Fruit fly (Drosophila melanogaster): Measurements from ENCODE around the gene CG6996.

Gene CG6996

DNA sequence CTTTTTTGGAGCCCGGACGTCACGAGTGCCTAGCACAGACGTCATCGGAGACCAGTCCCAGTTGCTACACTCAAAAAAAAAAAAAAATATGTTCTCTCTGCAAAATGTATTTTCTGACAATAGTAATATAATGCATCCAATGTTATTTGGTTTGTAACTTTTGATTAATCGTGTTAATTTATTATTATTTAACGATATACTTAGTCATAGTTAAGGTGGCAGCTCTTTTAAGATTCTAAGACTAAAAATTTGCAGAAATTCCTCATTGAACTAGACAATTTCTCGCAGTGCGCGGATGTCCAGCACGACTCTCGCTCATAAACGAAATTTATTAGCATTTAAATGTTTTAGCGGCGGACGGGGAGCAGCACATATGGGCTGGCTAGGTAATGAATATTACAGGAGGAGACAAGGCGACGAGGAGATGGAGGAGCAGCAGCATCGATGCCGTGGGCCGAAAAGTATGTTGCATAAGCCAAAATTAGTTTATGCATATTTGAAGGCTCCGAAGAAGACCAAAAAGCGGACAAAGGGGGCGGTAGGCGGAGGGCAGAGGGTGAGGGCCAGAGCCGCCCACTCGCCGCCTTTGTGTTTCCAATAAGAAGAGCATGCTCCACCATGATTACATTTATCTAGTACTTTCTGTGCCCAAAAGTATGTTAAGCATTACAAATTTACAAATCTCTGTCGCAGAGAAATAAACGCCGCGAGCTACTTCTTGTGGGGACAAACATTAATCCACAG, 23.8 kb upstream of the CG6996 start (continued):
- TF ChIP-seq bab2 (GFP tag; optimal IDR thresholded peaks at IDR 0.05) (no peak), pita (GFP tag; optimal IDR thresholded peaks at IDR 0.05) (no peak), bbx (GFP tag; IDR thresholded peaks at IDR 0.05; ENCODE audit: partially characterized antibody) (no peak), CG7357 (GFP tag; IDR thresholded peaks at IDR 0.05) (no peak), CG18476 (GFP tag; optimal IDR thresholded peaks at IDR 0.05) (peak; percentile 32), ems (GFP tag; optimal IDR thresholded peaks at IDR 0.05) (no peak), sna (GFP tag; IDR thresholded peaks at IDR 0.05; ENCODE audit: partially characterized antibody) (no peak), ci (GFP tag; IDR thresholded peaks at IDR 0.05) (no peak), CG14667 (GFP tag; IDR thresholded peaks at IDR 0.05) (no peak), CG31224 (GFP tag; IDR thresholded peaks at IDR 0.05) (0 out of 2 replicates have a peak, but pooled peaks have one; percentile 5), CG2120 (GFP tag; optimal IDR thresholded peaks at IDR 0.05) (peak; percentile 75), run (tag; optimal IDR thresholded peaks at IDR 0.05) (no peak), CG11696 (GFP tag; IDR thresholded peaks at IDR 0.05) (no peak), Gug (GFP tag; IDR thresholded peaks at IDR 0.05) (peak; percentile 33; the same call in 2 of the 4 replicates), Optix (GFP tag; IDR thresholded peaks at IDR 0.05) (no peak), CG15514 (GFP tag; optimal IDR thresholded peaks at IDR 0.05) (peak; percentile 21), CG14050 (GFP tag; IDR thresholded peaks at IDR 0.05) (no peak), sc (optimal IDR thresholded peaks at IDR 0.05) (no peak), sc (GFP tag; optimal IDR thresholded peaks at IDR 0.05) (peak; percentile 40), Ets97D (GFP tag; optimal IDR thresholded peaks at IDR 0.05) (no peak), CG6272 (GFP tag; IDR thresholded peaks at IDR 0.05) (no peak), Trl (optimal IDR thresholded peaks at IDR 0.05) (no peak), Trl (GFP tag; optimal IDR thresholded peaks at IDR 0.05) (no peak), CG17829 (tag; optimal IDR thresholded peaks at IDR 0.05) (peak; percentile 18), CG17361 (GFP tag; IDR thresholded peaks at IDR 0.05) (peak; percentile 61; the same call in 2 of the 3 replicates), disco-r (GFP tag; optimal IDR thresholded peaks at IDR 0.05) (no peak), zfh1 (GFP tag; IDR thresholded peaks at IDR 0.05) (0 out of 3 replicates have a peak, but pooled peaks have one; percentile 40), Bteb2 (GFP tag; optimal IDR thresholded peaks at IDR 0.05) (no peak), CG13894 (tag; optimal IDR thresholded peaks at IDR 0.05) (no peak), CG11085 (GFP tag; IDR thresholded peaks at IDR 0.05) (no peak), CG8290 (GFP tag; optimal IDR thresholded peaks at IDR 0.05) (no peak), CG8290 (tag; optimal IDR thresholded peaks at IDR 0.05) (no peak), CG5245 (GFP tag; optimal IDR thresholded peaks at IDR 0.05) (peak; percentile 1), CG10654 (GFP tag; optimal IDR thresholded peaks at IDR 0.05) (peak; percentile 50), CG34224 (GFP tag; IDR thresholded peaks at IDR 0.05; ENCODE audit: partially characterized antibody) (no peak), fru (optimal IDR thresholded peaks at IDR 0.05) (no peak), CG7963 (GFP tag; IDR thresholded peaks at IDR 0.05; ENCODE audit: partially characterized antibody) (no peak), Mes4 (GFP tag; optimal IDR thresholded peaks at IDR 0.05) (no peak), CG34376 (GFP tag; optimal IDR thresholded peaks at IDR 0.05) (no peak), zen (tag; optimal IDR thresholded peaks at IDR 0.05) (peak; percentile 20), CG15696 (tag; optimal IDR thresholded peaks at IDR 0.05) (peak; percentile 38), CG16863 (GFP tag; optimal IDR thresholded peaks at IDR 0.05) (no peak), chif (GFP tag; optimal IDR thresholded peaks at IDR 0.05) (peak; percentile 39 to 45), exex (tag; optimal IDR thresholded peaks at IDR 0.05) (no peak), TFAM (GFP tag; optimal IDR thresholded peaks at IDR 0.05) (no peak), CG4282 (GFP tag; optimal IDR thresholded peaks at IDR 0.05) (no peak), ewg (GFP tag; optimal IDR thresholded peaks at IDR 0.05) (peak; percentile 46), CG4617 (GFP tag; optimal IDR thresholded peaks at IDR 0.05; ENCODE audit: borderline replicate concordance) (no peak), CG13775 (GFP tag; optimal IDR thresholded peaks at IDR 0.05) (peak; percentile 52), Pdp1 (GFP tag; optimal IDR thresholded peaks at IDR 0.05) (peak; percentile 52 to 60), CG6654 (GFP tag; optimal IDR thresholded peaks at IDR 0.05) (no peak)

Measured in whole organism, embryonic.